Worm (Caenorhabditis elegans) whole organism, early embryonic: ENCODE results near the gene Y105C5B.17.
A peak's percentile ranks its signal among the peaks of the same experiment; 100 is the strongest.

ENCODE experiments used
- B0310.2 ChIP-seq: sonication (generic microtip); optimal IDR thresholded peaks from 2 replicates; lab custom pipeline; 2016; ENCODE audit warnings: mild to moderate bottlenecking, missing genetic modification characterization, missing compliant biosample characterization
- F13C5.2 ChIP-seq: sonication (generic microtip); optimal IDR thresholded peaks from 2 replicates; lab custom pipeline; 2017; ENCODE audit warnings: mild to moderate bottlenecking, missing genetic modification characterization, inconsistent platforms, missing compliant biosample characterization
- aly-1 ChIP-seq: sonication (generic microtip); optimal IDR thresholded peaks from 2 replicates; lab custom pipeline; 2016; ENCODE audit warnings: missing genetic modification characterization, missing compliant biosample characterization
- ama-1 ChIP-seq: fragments of 150-350 bp; optimal IDR thresholded peaks from 2 replicates; lab custom pipeline; 2014
- ceh-13 ChIP-seq: fragments of 200-800 bp; sonication (Bioruptor generic); optimal IDR thresholded peaks from 2 replicates; lab custom pipeline; 2018; ENCODE audit warnings: mild to moderate bottlenecking, missing genetic modification characterization, missing compliant biosample characterization
- ceh-36 ChIP-seq: sonication (generic microtip); optimal IDR thresholded peaks from 2 replicates; lab custom pipeline; 2016; ENCODE audit warnings: missing genetic modification characterization, inconsistent platforms, missing compliant biosample characterization
- ets-7 ChIP-seq: sonication (generic microtip); optimal IDR thresholded peaks from 2 replicates; lab custom pipeline; 2016; ENCODE audit warnings: missing genotype, missing genetic modification characterization, missing compliant biosample characterization
- flt-1 ChIP-seq: fragments of 200-800 bp; sonication (Bioruptor generic); IDR thresholded peaks from 2 replicates; pipeline ENCODE4 v1.3.6; 2022; ENCODE audit warnings: missing genetic modification characterization, missing compliant biosample characterization
- hmbx-1 ChIP-seq: sonication (generic microtip); optimal IDR thresholded peaks from 2 replicates; lab custom pipeline; 2016; ENCODE audit warnings: mild to moderate bottlenecking, missing genetic modification characterization, missing compliant biosample characterization
- hmg-4 ChIP-seq: fragments of 200-800 bp; sonication (Bioruptor generic); optimal IDR thresholded peaks from 2 replicates; lab custom pipeline; 2018; ENCODE audit warnings: mild to moderate bottlenecking, missing genetic modification characterization, missing compliant biosample characterization
- hnd-1 ChIP-seq: sonication (generic microtip); optimal IDR thresholded peaks from 2 replicates; lab custom pipeline; 2016; ENCODE audit warnings: missing genetic modification characterization, missing compliant biosample characterization
- pes-1 ChIP-seq: fragments of 200-800 bp; sonication (Bioruptor generic); IDR thresholded peaks from 2 replicates; pipeline ENCODE4 v1.3.6; 2022; ENCODE audit warnings: missing genetic modification reagents, missing genetic modification characterization, missing compliant biosample characterization
- scrt-1 ChIP-seq: fragments of 200-800 bp; sonication (Bioruptor generic); IDR thresholded peaks from 2 replicates; pipeline ENCODE4 v1.3.6; 2022; ENCODE audit warnings: missing genetic modification characterization, missing compliant biosample characterization
- sea-1 ChIP-seq: fragments of 200-800 bp; sonication (Bioruptor generic); conservative IDR thresholded peaks from 2 replicates; pipeline ENCODE4 v1.3.6; 2022; ENCODE audit warnings: missing genetic modification characterization, missing compliant biosample characterization
- tbx-11 ChIP-seq: fragments of 200-800 bp; sonication (Bioruptor generic); IDR thresholded peaks from 2 replicates; pipeline ENCODE4 v1.3.6; 2022; ENCODE audit warnings: missing genetic modification characterization, missing compliant biosample characterization
- tra-4 ChIP-seq: sonication (generic microtip); optimal IDR thresholded peaks from 2 replicates; lab custom pipeline; 2017; ENCODE audit warnings: missing genetic modification characterization, missing compliant biosample characterization

The Y105C5B.17 gene

ce11 chrIV:15999692-16000091 lies 36.8 kb downstream of the Y105C5B.17 start:
- TF ChIP-seq flt-1 (GFP tag; lab: Robert Waterston, UW) (no peak), F13C5.2 (tag; lab: Kevin White, UChicago) (no peak), tbx-11 (GFP tag; lab: Robert Waterston, UW) (no peak), aly-1 (no peak), B0310.2 (tag; lab: Kevin White, UChicago) (no peak), scrt-1 (GFP tag; lab: Robert Waterston, UW) (no peak), ceh-36 (tag; lab: Kevin White, UChicago) (no peak), sea-1 (GFP tag; lab: Robert Waterston, UW) (no peak), tra-4 (no peak)

DNA sequence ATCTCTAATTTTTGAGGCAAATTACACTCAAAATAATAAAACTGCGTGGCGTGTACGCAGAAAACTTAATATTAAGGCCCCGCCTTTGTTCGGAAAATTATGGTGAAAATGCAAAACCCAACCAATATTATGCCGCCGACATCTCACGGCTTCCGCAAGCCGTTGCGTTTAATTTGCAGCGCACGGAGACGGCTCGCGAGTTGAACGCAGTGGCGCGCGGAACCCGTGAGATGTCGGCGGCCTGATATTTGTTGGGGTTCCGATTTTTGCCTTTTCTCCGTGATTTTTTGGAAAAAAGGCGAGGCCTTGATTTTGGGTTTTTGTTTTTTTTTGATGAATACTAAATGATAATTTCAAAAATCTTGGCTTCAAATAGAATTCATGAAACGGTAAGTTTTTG lies 38.2 kb downstream of the Y105C5B.17 start:
- TF ChIP-seq pes-1 (GFP tag; lab: Robert Waterston, UW), result peak; percentile 52; the same call in 1 of the 2 replicates
- no peak for TF ChIP-seq aly-1

DNA sequence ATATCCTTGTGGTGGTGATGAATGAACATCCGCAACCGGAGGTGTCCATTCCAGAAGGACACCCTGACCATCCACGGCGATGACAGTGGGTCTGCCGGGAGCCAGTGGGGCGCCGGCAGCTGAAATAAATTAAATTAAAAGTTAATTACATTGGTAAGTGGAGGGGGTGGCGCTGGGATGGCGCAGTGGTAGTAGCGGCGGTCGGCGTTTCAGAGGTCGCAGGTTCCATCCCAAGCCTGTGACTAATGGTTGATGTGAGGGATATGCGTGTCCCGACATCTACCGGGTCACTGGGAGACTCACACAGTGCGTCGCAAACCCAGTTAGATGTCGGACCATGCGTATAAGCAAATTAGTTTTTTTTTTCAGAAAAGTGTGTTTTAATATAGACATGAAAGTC lies 42.6 kb downstream of the Y105C5B.17 start:
- TF ChIP-seq ama-1 (lab: Kevin White, UChicago) (no peak), hnd-1 (no peak), aly-1 (no peak), ceh-36 (tag; lab: Kevin White, UChicago) (no peak)

ce11 chrIV:16006267-16006666 lies 43.4 kb downstream of the Y105C5B.17 start:
- TF ChIP-seq ceh-13 (GFP tag; lab: Kevin White, UChicago), result no peak
- no peak for TF ChIP-seq hnd-1
- no peak for TF ChIP-seq F13C5.2 (tag; lab: Kevin White, UChicago)
- TF ChIP-seq flt-1 (GFP tag; lab: Robert Waterston, UW), result no peak
- no peak for TF ChIP-seq hmg-4 (GFP tag; lab: Kevin White, UChicago)
- no peak for TF ChIP-seq ets-7
- no peak for TF ChIP-seq tbx-11 (GFP tag; lab: Robert Waterston, UW)
- TF ChIP-seq scrt-1 (GFP tag; lab: Robert Waterston, UW), result no peak
- TF ChIP-seq B0310.2 (tag; lab: Kevin White, UChicago), result no peak
- no peak for TF ChIP-seq sea-1 (GFP tag; lab: Robert Waterston, UW)
- TF ChIP-seq ceh-36 (tag; lab: Kevin White, UChicago), result no peak
- no peak for TF ChIP-seq pes-1 (GFP tag; lab: Robert Waterston, UW)
- no peak for TF ChIP-seq hmbx-1 (tag; lab: Kevin White, UChicago)
- TF ChIP-seq aly-1, result no peak
- no peak for TF ChIP-seq ama-1 (lab: Kevin White, UChicago)
- TF ChIP-seq tra-4, result no peak
